Worm (Caenorhabditis elegans) whole organism, L2 larva: ENCODE measurements around the gene nhr-6.

Source experiments
- C34F6.9 ChIP-seq: fragments of 150-350 bp; optimal IDR thresholded peaks from 2 replicates; lab custom pipeline; 2014; ENCODE audit warnings: missing biosample characterization, missing genetic modification characterization
- F13H6.1 ChIP-seq: sonication (generic microtip); optimal IDR thresholded peaks from 2 replicates; lab custom pipeline; 2016; ENCODE audit warnings: missing genetic modification characterization, missing compliant biosample characterization
- R02D3.7 ChIP-seq: fragments of 150-350 bp; optimal IDR thresholded peaks from 2 replicates; lab custom pipeline; 2014; ENCODE audit warnings: missing biosample characterization, missing genetic modification characterization
- ZK546.5 ChIP-seq: sonication (generic microtip); optimal IDR thresholded peaks from 2 replicates; lab custom pipeline; 2017; ENCODE audit warnings: missing biosample characterization, missing genetic modification characterization
- alr-1 ChIP-seq: fragments of 150-350 bp; optimal IDR thresholded peaks from 2 replicates; lab custom pipeline; 2014; ENCODE audit warnings: missing biosample characterization, missing genetic modification characterization
- aly-2 ChIP-seq: fragments of 150-350 bp; optimal IDR thresholded peaks from 2 replicates; lab custom pipeline; 2014; ENCODE audit warnings: missing biosample characterization, missing genetic modification characterization
- ceh-16 ChIP-seq: fragments of 150-350 bp; optimal IDR thresholded peaks from 2 replicates; lab custom pipeline; 2014; ENCODE audit warnings: missing biosample characterization, missing genetic modification characterization
- ceh-82 ChIP-seq: fragments of 150-350 bp; optimal IDR thresholded peaks from 2 replicates; lab custom pipeline; 2014; ENCODE audit warnings: missing biosample characterization, missing genetic modification characterization
- dmd-4 ChIP-seq: sonication (generic microtip); optimal IDR thresholded peaks from 2 replicates; lab custom pipeline; 2017; ENCODE audit warnings: missing biosample characterization, missing genetic modification characterization
- elt-3 ChIP-seq: sonication (generic microtip); optimal IDR thresholded peaks from 2 replicates; lab custom pipeline; 2017; ENCODE audit warnings: missing biosample characterization, missing genetic modification characterization
- fos-1 ChIP-seq: fragments of 150-350 bp; optimal IDR thresholded peaks from 2 replicates; lab custom pipeline; 2014; ENCODE audit warnings: missing biosample characterization, missing genetic modification characterization
- gmeb-1 ChIP-seq: fragments of 150-350 bp; optimal IDR thresholded peaks from 2 replicates; lab custom pipeline; 2014; ENCODE audit warnings: missing biosample characterization, missing genetic modification characterization
- lin-11 ChIP-seq: fragments of 150-350 bp; sonication (generic microtip); optimal IDR thresholded peaks from 2 replicates; lab custom pipeline; 2014; ENCODE audit warnings: missing biosample characterization, missing genetic modification characterization, inconsistent platforms, mixed read lengths
- lin-13 ChIP-seq: fragments of 150-350 bp; optimal IDR thresholded peaks from 2 replicates; lab custom pipeline; 2014; ENCODE audit warnings: missing biosample characterization, missing genetic modification reagents, missing genetic modification characterization
- lsy-2 ChIP-seq, 2 experiments: fragments of 150-350 bp in 1 of 2; sonication (generic microtip) in 1 of 2; optimal IDR thresholded peaks; 2 replicates each; lab custom pipeline; 2014 to 2017; ENCODE audit warnings: missing biosample characterization in 2 of 2, missing genetic modification characterization in 2 of 2
- mab-5 ChIP-seq: fragments of 150-350 bp; optimal IDR thresholded peaks from 2 replicates; lab custom pipeline; 2014; ENCODE audit warnings: missing biosample characterization, missing genetic modification characterization
- mdl-1 ChIP-seq, 2 experiments: fragments of 150-350 bp in 1 of 2; sonication (generic microtip) in 1 of 2; optimal IDR thresholded peaks; 2 replicates each; lab custom pipeline; 2017; ENCODE audit warnings: missing biosample characterization in 2 of 2, missing genetic modification characterization in 2 of 2
- nhr-11 ChIP-seq: fragments of 150-350 bp; optimal IDR thresholded peaks from 2 replicates; lab custom pipeline; 2014; ENCODE audit warnings: missing biosample characterization, missing genetic modification characterization
- nhr-12 ChIP-seq: fragments of 150-350 bp; optimal IDR thresholded peaks from 2 replicates; lab custom pipeline; 2014; ENCODE audit warnings: missing biosample characterization, missing genetic modification characterization
- nhr-129 ChIP-seq: fragments of 150-350 bp; optimal IDR thresholded peaks from 2 replicates; lab custom pipeline; 2014; ENCODE audit warnings: missing biosample characterization, missing genetic modification characterization
- nhr-21 ChIP-seq: fragments of 150-350 bp; optimal IDR thresholded peaks from 2 replicates; lab custom pipeline; 2014; ENCODE audit warnings: missing biosample characterization, missing genetic modification characterization
- nhr-25 ChIP-seq: fragments of 150-350 bp; sonication (generic microtip); optimal IDR thresholded peaks from 3 replicates; lab custom pipeline; 2014; ENCODE audit warnings: missing biosample characterization, missing genetic modification characterization
- peb-1 ChIP-seq: fragments of 150-350 bp; optimal IDR thresholded peaks from 2 replicates; lab custom pipeline; 2014; ENCODE audit warnings: missing biosample characterization, missing genetic modification characterization
- skn-1 ChIP-seq: sonication (generic microtip); optimal IDR thresholded peaks from 2 replicates; lab custom pipeline; 2017; ENCODE audit warnings: missing biosample characterization, missing genetic modification characterization
- sma-9 ChIP-seq, 2 experiments: fragments of 150-350 bp in 1 of 2; sonication (generic microtip) in 1 of 2; optimal IDR thresholded peaks; 2 replicates each; lab custom pipeline; 2014 to 2016; ENCODE audit warnings: missing genetic modification characterization in 2 of 2, mild to moderate bottlenecking in 1 of 2, missing biosample characterization in 1 of 2, missing compliant biosample characterization in 1 of 2, missing genetic modification reagents in 1 of 2, moderate library complexity in 1 of 2
- snpc-4 ChIP-seq: fragments of 150-350 bp; optimal IDR thresholded peaks from 2 replicates; lab custom pipeline; 2014; ENCODE audit warnings: missing biosample characterization, missing genetic modification characterization
- unc-39 ChIP-seq: fragments of 150-350 bp; optimal IDR thresholded peaks from 2 replicates; lab custom pipeline; 2014; ENCODE audit warnings: missing biosample characterization, missing genetic modification characterization
- unc-55 ChIP-seq: fragments of 150-350 bp; sonication (generic microtip); optimal IDR thresholded peaks from 3 replicates; lab custom pipeline; 2014; ENCODE audit warnings: missing biosample characterization, missing genetic modification reagents, missing genetic modification characterization
- zag-1 ChIP-seq: fragments of 150-350 bp; optimal IDR thresholded peaks from 2 replicates; lab custom pipeline; 2014; ENCODE audit warnings: missing biosample characterization, missing genetic modification characterization
- ztf-1 ChIP-seq: fragments of 200-800 bp; sonication (Bioruptor generic); conservative IDR thresholded peaks from 2 replicates; pipeline ENCODE4 v1.3.6; 2022; ENCODE audit warnings: missing genetic modification characterization, missing compliant biosample characterization

nhr-6 gene

DNA sequence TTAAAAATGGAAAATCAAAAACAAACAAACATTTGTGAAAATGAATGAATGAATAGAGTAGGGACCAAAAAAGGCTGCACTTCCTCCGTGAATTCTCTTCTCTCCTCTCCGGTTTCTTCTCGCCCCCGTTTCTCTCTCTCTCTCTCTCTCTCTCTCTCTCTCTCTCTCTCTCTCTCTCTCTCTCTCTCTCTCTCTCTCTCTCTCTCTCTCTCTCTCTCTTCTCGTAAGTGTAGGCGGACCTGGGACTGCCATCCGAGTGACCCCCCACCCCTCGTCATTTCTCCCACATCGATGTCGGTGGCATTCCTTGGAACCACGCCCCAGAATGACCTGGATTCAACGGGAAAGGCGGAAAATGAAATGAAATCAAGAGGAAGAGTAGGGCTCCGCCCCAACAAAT lies 6.6 kb upstream of the nhr-6 start:
- no peak for TF ChIP-seq mab-5 (tag; lab: Kevin White, UChicago)
- TF ChIP-seq mdl-1 (tag; optimal IDR thresholded peaks at IDR 0.05; lab: Kevin White, UChicago): no peak
- no peak for TF ChIP-seq R02D3.7 (tag; lab: Kevin White, UChicago)
- no peak for TF ChIP-seq skn-1 (tag; lab: Kevin White, UChicago)
- TF ChIP-seq snpc-4: no peak
- no peak for TF ChIP-seq lin-13
- TF ChIP-seq lin-11: no peak
- TF ChIP-seq ceh-82 (tag; lab: Kevin White, UChicago): no peak
- TF ChIP-seq nhr-11: no peak
- TF ChIP-seq nhr-129: no peak
- TF ChIP-seq zag-1: no peak
- TF ChIP-seq fos-1 (tag; lab: Kevin White, UChicago): no peak
- TF ChIP-seq peb-1: no peak
- TF ChIP-seq aly-2 (tag; lab: Kevin White, UChicago): no peak
- no peak for TF ChIP-seq ZK546.5
- no peak for TF ChIP-seq gmeb-1
- no peak for TF ChIP-seq dmd-4 (tag; lab: Kevin White, UChicago)
- no peak for TF ChIP-seq ceh-16 (tag; lab: Kevin White, UChicago)
- no peak for TF ChIP-seq unc-55 (GFP tag; lab: Kevin White, UChicago)
- no peak for TF ChIP-seq lsy-2 (tag; optimal IDR thresholded peaks at IDR 0.05; lab: Kevin White, UChicago)

DNA sequence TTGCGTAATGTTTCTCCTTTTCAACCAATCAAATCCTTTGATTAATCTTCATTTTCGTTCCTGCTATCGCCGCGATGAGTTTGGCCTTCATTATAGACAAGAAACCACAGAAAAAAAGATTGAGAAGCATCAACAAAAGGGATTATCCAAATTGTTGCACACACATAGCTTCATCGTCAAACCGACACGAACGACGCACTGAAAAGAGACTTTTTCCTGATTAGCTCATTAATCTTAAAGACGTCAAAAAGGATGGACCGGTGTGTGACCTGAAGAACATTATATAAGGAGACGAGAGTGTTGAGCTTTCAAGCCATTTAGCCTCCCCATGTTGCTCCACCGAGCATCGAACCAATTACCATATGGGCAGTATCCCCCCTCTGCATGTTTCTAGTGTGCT lies 3.6 kb upstream of the nhr-6 start:
- TF ChIP-seq ceh-16 (tag; lab: Kevin White, UChicago) (no peak), F13H6.1 (tag; lab: Kevin White, UChicago) (no peak), dmd-4 (tag; lab: Kevin White, UChicago) (no peak), gmeb-1 (no peak), unc-39 (tag; lab: Kevin White, UChicago) (no peak), nhr-12 (tag; lab: Kevin White, UChicago) (no peak), peb-1 (no peak), alr-1 (tag; lab: Kevin White, UChicago) (no peak)

DNA sequence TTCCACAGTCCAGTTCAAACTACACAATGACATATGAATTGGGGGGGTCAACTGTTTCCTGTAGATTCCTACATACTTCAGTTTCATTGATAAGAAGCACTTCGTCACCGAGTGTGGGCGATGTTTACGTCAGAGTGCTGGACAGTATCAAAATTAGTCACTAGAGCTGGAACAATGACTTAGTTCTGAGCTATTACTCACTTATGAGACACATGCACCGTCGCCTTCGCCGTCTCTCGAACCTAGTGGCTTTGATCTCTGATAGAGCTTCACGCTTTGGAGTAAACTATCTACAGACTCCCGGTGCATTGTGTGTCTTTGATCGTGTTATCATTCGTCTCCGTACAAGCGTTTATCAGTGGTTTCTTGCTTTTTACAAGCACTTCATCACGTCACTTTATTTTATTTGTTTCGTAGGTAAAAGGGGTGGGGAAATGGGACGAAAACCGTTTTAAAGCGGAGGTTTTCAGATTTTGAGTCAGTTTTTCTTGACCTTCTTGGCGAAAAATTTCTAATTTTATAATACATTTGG lies 1.9 kb upstream of the nhr-6 start:
- peak; percentile 63 for TF ChIP-seq sma-9 (GFP tag; optimal IDR thresholded peaks at IDR 0.05; lab: Kevin White, UChicago)
- TF ChIP-seq sma-9 (tag; optimal IDR thresholded peaks at IDR 0.05; lab: Kevin White, UChicago): no peak
- peak; percentile 3 for TF ChIP-seq F13H6.1 (tag; lab: Kevin White, UChicago)
- no peak for TF ChIP-seq lin-13
- TF ChIP-seq fos-1 (tag; lab: Kevin White, UChicago): peak; percentile 75
- TF ChIP-seq, all 48 proteins: peak for 3

DNA sequence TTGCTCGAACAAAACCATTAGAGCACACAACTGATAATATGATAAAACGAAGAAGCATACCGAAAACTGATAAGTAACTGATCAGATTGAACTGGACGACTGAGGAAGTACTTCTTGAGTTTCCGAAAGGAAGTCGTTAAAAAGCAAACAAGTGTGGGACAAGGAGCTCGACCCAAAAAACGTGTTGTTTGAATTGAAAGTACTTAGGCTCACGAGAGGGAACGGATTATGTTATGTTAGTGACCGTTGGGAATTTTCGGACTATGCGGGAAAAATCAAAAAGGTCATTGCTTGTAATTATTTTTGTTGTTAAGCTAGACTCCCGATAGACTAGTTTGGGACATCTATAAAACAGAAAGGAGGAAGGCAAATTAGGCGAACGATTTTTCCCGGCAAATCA lies 8.3 kb downstream of the nhr-6 start, which contains the start of gene C48D5.3:
TSS of gene C48D5.3 (minus strand) at position 101 of the 400 bp plus-strand sequence.
- TF ChIP-seq snpc-4: no peak
- peak; percentile 19 for TF ChIP-seq fos-1 (tag; lab: Kevin White, UChicago)
- no peak for TF ChIP-seq lsy-2 (tag; optimal IDR thresholded peaks at IDR 0.05; lab: Kevin White, UChicago)
- TF ChIP-seq, all 48 proteins: peak for 1

DNA sequence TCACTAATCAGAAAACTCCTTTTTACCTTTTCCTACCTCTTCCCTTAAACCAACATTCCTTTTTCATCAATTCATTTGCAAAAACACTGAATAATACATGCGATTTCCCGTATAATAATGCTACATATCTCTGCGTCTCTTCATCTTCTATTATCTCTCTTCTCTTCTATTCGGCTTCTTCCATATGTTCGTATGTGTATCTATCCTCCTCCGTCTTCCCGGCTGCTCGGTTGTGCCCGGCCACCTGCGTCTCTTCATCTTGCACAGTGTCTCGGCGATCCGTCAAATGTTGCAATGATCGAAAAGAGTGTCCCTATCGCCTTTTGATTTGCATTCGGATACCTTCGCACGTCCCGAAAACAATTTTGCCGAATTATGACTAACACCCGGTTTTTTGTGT lies 10.0 kb downstream of the nhr-6 start:
- TF ChIP-seq ceh-82 (tag; lab: Kevin White, UChicago): no peak
- peak; percentile 59 for TF ChIP-seq unc-55 (GFP tag; lab: Kevin White, UChicago)

DNA sequence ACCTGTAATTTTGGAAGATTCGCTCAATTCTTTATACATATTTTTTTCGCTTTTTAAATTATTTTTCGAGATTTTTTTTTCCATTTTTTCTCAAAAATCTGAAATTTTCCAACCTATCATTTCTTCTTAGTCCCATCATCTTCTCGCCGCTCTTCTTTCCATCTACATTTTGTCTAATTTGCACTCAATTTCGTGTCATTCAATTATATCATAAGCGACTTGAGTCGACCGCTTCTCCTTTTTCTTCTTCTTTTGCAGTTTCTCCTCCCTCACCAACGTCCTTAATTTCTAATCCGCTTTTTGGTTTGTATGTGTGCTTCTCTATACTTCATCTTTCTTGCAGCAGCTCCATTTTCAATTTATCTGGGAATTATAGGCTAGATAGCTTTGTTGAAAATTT lies 14.8 kb downstream of the nhr-6 start:
- TF ChIP-seq skn-1 (tag; lab: Kevin White, UChicago): no peak
- TF ChIP-seq nhr-25: no peak
- no peak for TF ChIP-seq snpc-4
- TF ChIP-seq ceh-16 (tag; lab: Kevin White, UChicago): no peak
- TF ChIP-seq lin-13: no peak
- TF ChIP-seq zag-1: no peak
- no peak for TF ChIP-seq ztf-1 (GFP tag; lab: Robert Waterston, UW)
- no peak for TF ChIP-seq elt-3 (tag; lab: Kevin White, UChicago)
- no peak for TF ChIP-seq nhr-21 (tag; lab: Kevin White, UChicago)
- TF ChIP-seq C34F6.9 (tag; lab: Kevin White, UChicago): no peak
- TF ChIP-seq, all 48 proteins: peak for 0

DNA sequence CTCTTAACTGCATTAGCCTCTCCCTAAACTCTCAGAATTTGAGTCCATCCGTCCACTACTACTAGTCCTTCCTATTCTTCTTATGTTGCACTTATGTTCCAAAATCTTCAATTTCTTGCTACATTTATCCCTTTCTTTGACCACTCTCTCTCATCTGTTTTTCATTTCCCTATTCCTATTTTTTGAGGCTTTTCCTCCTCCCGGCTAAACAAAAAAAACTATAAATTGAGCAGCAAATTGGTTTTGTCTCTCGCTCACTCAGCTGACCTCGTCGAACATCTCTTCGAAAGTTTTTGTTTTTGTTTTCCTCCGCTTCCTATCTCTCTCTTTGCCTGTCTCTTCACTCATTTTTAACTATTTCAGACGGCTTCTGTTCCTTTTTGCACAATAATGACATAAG lies 17.0 kb downstream of the nhr-6 start, which contains the start of gene ptp-1:
TSS of gene ptp-1 (plus strand) at position 358 of the 400 bp plus-strand sequence.
- TF ChIP-seq C34F6.9 (tag; lab: Kevin White, UChicago) (peak; percentile 11), lsy-2 (tag; optimal IDR thresholded peaks at IDR 0.05; lab: Kevin White, UChicago) (no peak)
